Worm (Caenorhabditis elegans) whole organism, young adult: ENCODE results near the gene C17F4.8.
A peak's percentile ranks its signal among the peaks of the same experiment; 100 is the strongest.

Experiments used
- B0261.1 ChIP-seq: sonication (generic microtip); optimal IDR thresholded peaks from 2 replicates; lab custom pipeline; 2016; ENCODE audit warnings: mild to moderate bottlenecking, missing genetic modification characterization, moderate library complexity, missing compliant biosample characterization
- C17E4.6 ChIP-seq: fragments of 200-800 bp; sonication (Bioruptor generic); IDR thresholded peaks from 2 replicates; pipeline ENCODE4 v1.3.6; 2022; ENCODE audit warnings: missing genetic modification reagents, missing genetic modification characterization, missing compliant biosample characterization
- F37B4.10 ChIP-seq: fragments of 200-800 bp; sonication (Bioruptor generic); IDR thresholded peaks from 2 replicates; pipeline ENCODE4 v1.3.6; 2022; ENCODE audit warnings: missing genetic modification characterization, missing compliant biosample characterization
- F55B11.4 ChIP-seq: sonication (generic microtip); optimal IDR thresholded peaks from 2 replicates; lab custom pipeline; 2016; ENCODE audit warnings: missing compliant biosample characterization, missing genetic modification characterization, borderline replicate concordance; ENCODE audit not compliant: insufficient read depth
- F57C9.4 ChIP-seq: sonication (generic microtip); optimal IDR thresholded peaks from 2 replicates; lab custom pipeline; 2017; ENCODE audit warnings: mild to moderate bottlenecking, missing genetic modification characterization, missing compliant biosample characterization
- K12H6.12 ChIP-seq: fragments of 200-800 bp; sonication (Bioruptor generic); optimal IDR thresholded peaks from 2 replicates; lab custom pipeline; 2018; ENCODE audit warnings: mild to moderate bottlenecking, missing genetic modification characterization, missing compliant biosample characterization
- Y79H2A.3 ChIP-seq: fragments of 200-800 bp; sonication (Bioruptor generic); conservative IDR thresholded peaks from 2 replicates; pipeline ENCODE4 v1.3.6; 2022; ENCODE audit warnings: missing genetic modification reagents, missing genetic modification characterization, missing compliant biosample characterization
- ZK185.1 ChIP-seq: sonication (generic microtip); optimal IDR thresholded peaks from 2 replicates; lab custom pipeline; 2016; ENCODE audit warnings: mild to moderate bottlenecking, missing genetic modification characterization, missing compliant biosample characterization; ENCODE audit not compliant: poor library complexity, severe bottlenecking
- akir-1 ChIP-seq: fragments of 200-800 bp; sonication (Bioruptor generic); optimal IDR thresholded peaks from 2 replicates; lab custom pipeline; 2018; ENCODE audit warnings: mild to moderate bottlenecking, missing genetic modification characterization, moderate library complexity, missing compliant biosample characterization
- atf-7 ChIP-seq: sonication (generic microtip); optimal IDR thresholded peaks from 2 replicates; lab custom pipeline; 2017; ENCODE audit warnings: mild to moderate bottlenecking, missing genetic modification characterization, missing compliant biosample characterization
- attf-5 ChIP-seq: fragments of 200-800 bp; sonication (Bioruptor generic); optimal IDR thresholded peaks from 2 replicates; lab custom pipeline; 2018; ENCODE audit warnings: mild to moderate bottlenecking, missing genetic modification characterization, missing compliant biosample characterization
- bed-1 ChIP-seq: fragments of 200-800 bp; sonication (Bioruptor generic); IDR thresholded peaks from 2 replicates; pipeline ENCODE4 v1.3.6; 2022; ENCODE audit warnings: missing genetic modification reagents, missing genetic modification characterization, missing compliant biosample characterization
- ccch-3 ChIP-seq: fragments of 200-800 bp; sonication (Bioruptor generic); optimal IDR thresholded peaks from 2 replicates; lab custom pipeline; 2018; ENCODE audit warnings: mild to moderate bottlenecking, missing genetic modification characterization, missing compliant biosample characterization
- cebp-1 ChIP-seq, 2 experiments: fragments of 200-800 bp in 1 of 2; sonication (Bioruptor generic) in 1 of 2; sonication (generic microtip) in 1 of 2; IDR thresholded peaks in 1 of 2; optimal IDR thresholded peaks in 1 of 2; 2 replicates each; pipeline versions ENCODE4 v1.3.6 to Lab custom; 2017 to 2022; ENCODE audit warnings: missing compliant biosample characterization in 2 of 2, missing genetic modification characterization in 2 of 2, mild to moderate bottlenecking in 1 of 2, missing genetic modification reagents in 1 of 2, moderate library complexity in 1 of 2
- ceh-100 ChIP-seq: fragments of 200-800 bp; sonication (Bioruptor generic); IDR thresholded peaks from 2 replicates; pipeline ENCODE4 v1.3.6; 2022; ENCODE audit warnings: missing genetic modification reagents, missing genetic modification characterization, missing compliant biosample characterization
- ceh-91 ChIP-seq: fragments of 200-800 bp; sonication (Bioruptor generic); IDR thresholded peaks from 2 replicates; pipeline ENCODE4 v1.3.6; 2022; ENCODE audit warnings: missing genetic modification reagents, missing genetic modification characterization, missing compliant biosample characterization
- chd-7 ChIP-seq: sonication (generic microtip); optimal IDR thresholded peaks from 2 replicates; lab custom pipeline; 2016; ENCODE audit warnings: mild to moderate bottlenecking, missing genetic modification characterization, moderate library complexity, missing compliant biosample characterization
- dox-1 ChIP-seq: fragments of 200-800 bp; sonication (Bioruptor generic); IDR thresholded peaks from 2 replicates; pipeline ENCODE4 v1.3.6; 2022; ENCODE audit warnings: missing genetic modification reagents, missing genetic modification characterization, missing compliant biosample characterization
- egl-44 ChIP-seq: fragments of 200-800 bp; sonication (Bioruptor generic); IDR thresholded peaks from 2 replicates; pipeline ENCODE4 v1.3.6; 2022; ENCODE audit warnings: missing genetic modification reagents, missing genetic modification characterization, missing compliant biosample characterization
- egrh-3 ChIP-seq: fragments of 200-800 bp; sonication (Bioruptor generic); IDR thresholded peaks from 2 replicates; pipeline ENCODE4 v1.3.6; 2022; ENCODE audit warnings: missing genetic modification reagents, missing genetic modification characterization, missing compliant biosample characterization
- ekl-4 ChIP-seq: fragments of 200-800 bp; sonication (Bioruptor generic); IDR thresholded peaks from 2 replicates; pipeline ENCODE4 v1.3.6; 2022; ENCODE audit warnings: missing genetic modification reagents, missing genetic modification characterization, missing compliant biosample characterization
- gei-17 ChIP-seq: fragments of 200-800 bp; sonication (Bioruptor generic); optimal IDR thresholded peaks from 2 replicates; lab custom pipeline; 2018; ENCODE audit warnings: mild to moderate bottlenecking, missing genetic modification characterization, missing compliant biosample characterization
- hlh-12 ChIP-seq: sonication (generic microtip); optimal IDR thresholded peaks from 2 replicates; lab custom pipeline; 2016; ENCODE audit warnings: missing genetic modification characterization, missing compliant biosample characterization
- hmg-1.2 ChIP-seq: fragments of 200-800 bp; sonication (Bioruptor generic); IDR thresholded peaks from 2 replicates; pipeline ENCODE4 v1.3.6; 2022; ENCODE audit warnings: missing genetic modification reagents, missing genetic modification characterization, missing compliant biosample characterization
- hsf-1 ChIP-seq: fragments of 200-800 bp; sonication (Bioruptor generic); IDR thresholded peaks from 2 replicates; pipeline ENCODE4 v1.3.6; 2022; ENCODE audit warnings: missing genetic modification reagents, missing genetic modification characterization, missing compliant biosample characterization
- lin-26 ChIP-seq: fragments of 200-800 bp; sonication (Bioruptor generic); IDR thresholded peaks from 2 replicates; pipeline ENCODE4 v1.3.6; 2022; ENCODE audit warnings: missing genetic modification reagents, missing genetic modification characterization, missing compliant biosample characterization
- lin-35 ChIP-seq, 3 experiments: fragments of 150-350 bp in 2 of 3; sonication (generic microtip) in 1 of 3; optimal IDR thresholded peaks; 2 replicates each; lab custom pipeline; 2014 to 2018; ENCODE audit warnings: missing biosample characterization in 3 of 3, missing genetic modification characterization in 3 of 3, missing genetic modification reagents in 3 of 3
- nfya-2 ChIP-seq: fragments of 200-800 bp; sonication (Bioruptor generic); IDR thresholded peaks from 2 replicates; pipeline ENCODE4 v1.3.6; 2022; ENCODE audit warnings: missing genetic modification reagents, missing genetic modification characterization, missing compliant biosample characterization
- nhr-120 ChIP-seq: fragments of 200-800 bp; sonication (Bioruptor generic); IDR thresholded peaks from 2 replicates; pipeline ENCODE4 v1.3.6; 2022; ENCODE audit warnings: missing genetic modification characterization, missing compliant biosample characterization
- nhr-27 ChIP-seq: fragments of 200-800 bp; sonication (Bioruptor generic); optimal IDR thresholded peaks from 2 replicates; lab custom pipeline; 2018; ENCODE audit warnings: mild to moderate bottlenecking, missing genetic modification characterization, moderate library complexity, missing compliant biosample characterization
- snpc-1.1 ChIP-seq: sonication (generic microtip); optimal IDR thresholded peaks from 2 replicates; lab custom pipeline; 2017; ENCODE audit warnings: missing genetic modification characterization, mild to moderate bottlenecking, missing compliant biosample characterization, antibody characterized with exemption, moderate library complexity, missing genotype, missing genetic modification reagents; ENCODE audit not compliant: insufficient read depth
- snpc-4 ChIP-seq, 5 experiments: fragments of 150-350 bp in 1 of 5; sonication (generic microtip) in 4 of 5; optimal IDR thresholded peaks; 2 replicates each; lab custom pipeline; 2014 to 2018; ENCODE audit warnings: missing genetic modification characterization in 5 of 5, missing biosample characterization in 3 of 5, antibody characterized with exemption in 2 of 5, mild to moderate bottlenecking in 2 of 5, missing compliant biosample characterization in 2 of 5, missing genotype in 2 of 5, moderate library complexity in 2 of 5, missing genetic modification reagents in 1 of 5
- ztf-6 ChIP-seq: fragments of 200-800 bp; sonication (Bioruptor generic); IDR thresholded peaks from 2 replicates; pipeline ENCODE4 v1.3.6; 2022; ENCODE audit warnings: missing genetic modification reagents, missing genetic modification characterization, missing compliant biosample characterization

Gene C17F4.8

ce11 chrII:3209251-3209650, 25.4 kb downstream of the C17F4.8 start, which contains the start of gene ZC239.6:
Gene ZC239.6, plus strand, starts transcription at chrII:3209631.
- peak; percentile 46; the same call in 1 of the 2 replicates for TF ChIP-seq hmg-1.2
- TF ChIP-seq hsf-1 (GFP tag; lab: Robert Waterston, UW) = peak; percentile 53; the same call in 1 of the 2 replicates
- no peak for TF ChIP-seq F57C9.4 (tag; lab: Kevin White, UChicago)

ce11 chrII:3208679-3209078, 25.9 kb downstream of the C17F4.8 start, which contains the start of gene sdz-35:
Gene sdz-35, minus strand, starts transcription at chrII:3208779.
- TF ChIP-seq atf-7 (tag; lab: Kevin White, UChicago) = no peak
- no peak for TF ChIP-seq lin-35 (GFP tag; optimal IDR thresholded peaks at IDR 0.05; lab: Kevin White, UChicago)
- TF ChIP-seq Y79H2A.3 (GFP tag; lab: Robert Waterston, UW) = no peak
- TF ChIP-seq snpc-4 (GFP tag; optimal IDR thresholded peaks at IDR 0.05; lab: Kevin White, UChicago) = no peak
- no peak for TF ChIP-seq snpc-4 (tag; optimal IDR thresholded peaks at IDR 0.05; lab: Kevin White, UChicago)
- no peak for TF ChIP-seq chd-7 (tag; lab: Kevin White, UChicago)
- TF ChIP-seq C17E4.6 = no peak
- no peak for TF ChIP-seq F55B11.4 (tag; lab: Kevin White, UChicago)
- no peak for TF ChIP-seq snpc-1.1 (tag; lab: Kevin White, UChicago)
- no peak for TF ChIP-seq hlh-12 (tag; lab: Kevin White, UChicago)
- TF ChIP-seq ccch-3 (GFP tag; lab: Kevin White, UChicago) = no peak
- no peak for TF ChIP-seq F37B4.10
- no peak for TF ChIP-seq K12H6.12
- no peak for TF ChIP-seq attf-5
- no peak for TF ChIP-seq nhr-120
- no peak for TF ChIP-seq ekl-4
- no peak for TF ChIP-seq ceh-100
- no peak for TF ChIP-seq lin-26
- no peak for TF ChIP-seq nhr-27
- no peak for TF ChIP-seq dox-1 (GFP tag; lab: Robert Waterston, UW)

ce11 chrII:3206423-3206989, 28.1 kb downstream of the C17F4.8 start, which contains the start of the genes ZC239.20 and ZC239.21:
Gene ZC239.20, minus strand, starts transcription at chrII:3206523.
Gene ZC239.21, plus strand, starts transcription at chrII:3206939.
- no peak for TF ChIP-seq egl-44 (GFP tag; lab: Robert Waterston, UW)
- TF ChIP-seq akir-1 (GFP tag; lab: Kevin White, UChicago) = no peak
- TF ChIP-seq cebp-1 (GFP tag; IDR thresholded peaks at IDR 0.05; lab: Robert Waterston, UW) = no peak
- TF ChIP-seq cebp-1 (tag; optimal IDR thresholded peaks at IDR 0.05; lab: Kevin White, UChicago) = no peak
- TF ChIP-seq K12H6.12 = no peak
- no peak for TF ChIP-seq F37B4.10
- no peak for TF ChIP-seq B0261.1
- no peak for TF ChIP-seq ZK185.1 (tag; lab: Kevin White, UChicago)
- no peak for TF ChIP-seq gei-17 (GFP tag; lab: Kevin White, UChicago)
- TF ChIP-seq bed-1 (GFP tag; lab: Robert Waterston, UW) = no peak
- no peak for TF ChIP-seq ztf-6 (GFP tag; lab: Robert Waterston, UW)
- no peak for TF ChIP-seq F55B11.4 (tag; lab: Kevin White, UChicago)
- no peak for TF ChIP-seq egrh-3 (GFP tag; lab: Robert Waterston, UW)
- TF ChIP-seq ceh-91 (GFP tag; lab: Robert Waterston, UW) = no peak
- TF ChIP-seq nfya-2 = no peak
